Worm (Caenorhabditis elegans): ENCODE measurements around the gene C07A12.7.

ce11 chrX:4480800-4481199, 41.1 kb downstream of the C07A12.7 start:
- TF ChIP-seq snpc-4 (tag; optimal IDR thresholded peaks at IDR 0.05) (no peak), mep-1 (tag; optimal IDR thresholded peaks at IDR 0.05) (no peak), ztf-11 (tag; optimal IDR thresholded peaks at IDR 0.05) (no peak), pha-4 (tag; optimal IDR thresholded peaks at IDR 0.05) (no peak), sem-2 (GFP tag; optimal IDR thresholded peaks at IDR 0.05) (no peak), tbx-8 (GFP tag; optimal IDR thresholded peaks at IDR 0.05) (no peak), ces-1 (GFP tag; optimal IDR thresholded peaks at IDR 0.05) (no peak), unc-62 (GFP tag; optimal IDR thresholded peaks at IDR 0.05) (no peak), nhr-28 (tag; optimal IDR thresholded peaks at IDR 0.05) (no peak), nhr-2 (tag; optimal IDR thresholded peaks at IDR 0.05) (no peak), nhr-12 (tag; optimal IDR thresholded peaks at IDR 0.05) (no peak), blmp-1 (tag; optimal IDR thresholded peaks at IDR 0.05) (no peak)

All from whole organism, mixed stage, embryonic.